Fruit fly (Drosophila melanogaster): ENCODE measurements around the gene Grik.

The Grik gene

DNA sequence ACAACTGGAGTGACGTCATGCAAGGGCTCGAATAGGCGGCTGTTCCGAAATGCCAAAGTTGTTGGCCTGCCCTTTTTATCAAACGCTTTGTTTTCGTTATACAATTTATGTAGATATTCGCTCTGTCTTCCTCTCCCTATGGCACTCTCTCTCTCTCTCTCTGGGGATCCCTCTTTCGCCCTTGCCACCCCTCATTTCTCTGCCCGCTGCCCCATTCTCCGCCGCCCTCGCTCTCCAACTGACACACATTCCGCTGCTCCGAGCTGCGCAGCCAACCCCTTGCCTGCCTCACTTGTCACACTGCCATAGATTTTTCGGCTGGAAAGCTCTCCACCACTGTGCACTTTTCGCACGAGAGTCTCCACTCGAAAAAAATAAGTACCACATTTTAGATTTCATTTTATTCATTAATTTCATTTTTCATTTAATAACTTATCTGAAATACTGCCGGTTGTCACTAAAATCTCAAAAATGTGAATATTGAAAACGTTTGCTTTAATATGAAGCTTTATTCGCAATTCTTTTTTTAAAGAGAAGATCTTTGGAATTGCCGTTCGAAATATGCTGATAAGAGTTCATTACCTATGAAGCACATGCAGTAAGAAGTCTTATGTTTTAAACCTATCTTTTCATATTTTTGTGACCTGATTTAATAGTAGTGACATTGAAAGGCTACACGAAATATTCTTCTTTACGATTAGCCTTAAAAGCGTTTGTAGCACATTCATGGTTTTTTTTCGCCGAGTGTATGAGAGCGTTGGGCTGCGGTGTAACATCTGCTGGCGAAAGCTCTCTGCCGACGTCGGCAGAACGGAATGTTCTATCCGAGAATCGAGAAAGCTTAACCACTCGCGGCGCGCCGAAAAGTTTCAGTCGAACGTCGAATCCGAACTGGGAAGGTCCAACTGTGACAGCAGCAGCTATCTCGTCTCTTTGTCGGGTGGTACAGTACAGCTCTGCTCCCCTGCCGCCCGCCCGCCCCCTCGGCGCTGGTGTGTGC is 55.4 kb downstream of the Grik start:
- peak; percentile 46 for TF ChIP-seq cic (GFP tag; optimal IDR thresholded peaks at IDR 0.05)
- peak; percentile 77 for TF ChIP-seq ovo (GFP tag; optimal IDR thresholded peaks at IDR 0.05)
- TF ChIP-seq CG12768 (GFP tag; optimal IDR thresholded peaks at IDR 0.05): peak; percentile 94
- TF ChIP-seq tj (GFP tag; optimal IDR thresholded peaks at IDR 0.05): peak; percentile 77
- TF ChIP-seq CG5204 (GFP tag; optimal IDR thresholded peaks at IDR 0.05): no peak
- peak; percentile 69 for TF ChIP-seq CG14711 (tag; optimal IDR thresholded peaks at IDR 0.05)
- TF ChIP-seq CG7045 (GFP tag; optimal IDR thresholded peaks at IDR 0.05): peak; percentile 95
- TF ChIP-seq bab1 (GFP tag; optimal IDR thresholded peaks at IDR 0.05): peak; percentile 89
- TF ChIP-seq Crg-1 (GFP tag; optimal IDR thresholded peaks at IDR 0.05): peak; percentile 71
- TF ChIP-seq CG7101 (tag; optimal IDR thresholded peaks at IDR 0.05): peak; percentile 90
- TF ChIP-seq Mnt (GFP tag; optimal IDR thresholded peaks at IDR 0.05): peak; percentile 71
- TF ChIP-seq CG33017 (tag; optimal IDR thresholded peaks at IDR 0.05): peak; percentile 86
- TF ChIP-seq Clk (GFP tag; optimal IDR thresholded peaks at IDR 0.05): peak; percentile 90
- peak; percentile 82 for TF ChIP-seq Hr96 (GFP tag; optimal IDR thresholded peaks at IDR 0.05)
- TF ChIP-seq CG11617 (GFP tag; optimal IDR thresholded peaks at IDR 0.05): peak; percentile 98
- TF ChIP-seq kay (GFP tag; ENCODE audit: borderline replicate concordance): peak; percentile 97
- peak; percentile 88 for TF ChIP-seq CG1620 (GFP tag; optimal IDR thresholded peaks at IDR 0.05)
- peak; percentile 92 for TF ChIP-seq toe (GFP tag; optimal IDR thresholded peaks at IDR 0.05)
- TF ChIP-seq pad (GFP tag; optimal IDR thresholded peaks at IDR 0.05): peak; percentile 86
- TF ChIP-seq cnc (optimal IDR thresholded peaks at IDR 0.05): no peak
